Worm (Caenorhabditis elegans): ENCODE results near the gene sars-2.
A peak's percentile ranks its signal among the peaks of the same experiment; 100 is the strongest.

- TF ChIP-seq efl-1 (GFP tag; optimal IDR thresholded peaks at IDR 0.05) (no peak), snpc-4 (GFP tag; optimal IDR thresholded peaks at IDR 0.05) (no peak), snpc-4 (tag; optimal IDR thresholded peaks at IDR 0.05) (no peak), cebp-2 (GFP tag; IDR thresholded peaks at IDR 0.05) (no peak), nhr-80 (tag; optimal IDR thresholded peaks at IDR 0.05) (peak; percentile 1), hmg-20 (GFP tag; IDR thresholded peaks at IDR 0.05) (no peak), lin-26 (GFP tag; IDR thresholded peaks at IDR 0.05) (0 out of 2 replicates have a peak, but pooled peaks have one; percentile 33), ztf-6 (GFP tag; IDR thresholded peaks at IDR 0.05) (no peak), sea-2 (GFP tag; IDR thresholded peaks at IDR 0.05) (no peak), ceh-100 (GFP tag; IDR thresholded peaks at IDR 0.05) (no peak), lsy-27 (tag; optimal IDR thresholded peaks at IDR 0.05; ENCODE audit: borderline replicate concordance, insufficient read depth) (no peak), nhr-179 (tag; optimal IDR thresholded peaks at IDR 0.05) (no peak), mcd-1 (GFP tag; IDR thresholded peaks at IDR 0.05) (peak; percentile 60)
Observed at ce11 chrIV:4400350-4401326, 43.2 kb downstream of the sars-2 start, which contains the start of gene Y24D9A.6.

Measured in whole organism, young adult.